Worm (Caenorhabditis elegans) whole organism, L4 larva: ENCODE results near the gene Y57G11C.23.

Experiments used
- T20F7.1 ChIP-seq: fragments of 200-800 bp; sonication (Bioruptor generic); optimal IDR thresholded peaks from 2 replicates; lab custom pipeline; 2018; ENCODE audit warnings: mild to moderate bottlenecking, missing genetic modification characterization, missing compliant biosample characterization
- ama-1 ChIP-seq: fragments of 150-350 bp; optimal IDR thresholded peaks from 2 replicates; lab custom pipeline; 2014; ENCODE audit warnings: inconsistent platforms, mixed read lengths
- ceh-32 ChIP-seq: sonication (generic microtip); optimal IDR thresholded peaks from 2 replicates; lab custom pipeline; 2016; ENCODE audit warnings: mild to moderate bottlenecking, missing genetic modification characterization, missing compliant biosample characterization; ENCODE audit not compliant: poor library complexity
- lin-13 ChIP-seq: fragments of 150-350 bp; optimal IDR thresholded peaks from 2 replicates; lab custom pipeline; 2014; ENCODE audit warnings: missing biosample characterization, missing genetic modification reagents, missing genetic modification characterization
- spr-1 ChIP-seq: sonication (generic microtip); optimal IDR thresholded peaks from 2 replicates; lab custom pipeline; 2016; ENCODE audit warnings: mild to moderate bottlenecking, missing genetic modification characterization, missing compliant biosample characterization

- TF ChIP-seq spr-1 (tag; lab: Kevin White, UChicago) (no peak), ceh-32 (tag; lab: Kevin White, UChicago) (no peak), T20F7.1 (GFP tag; lab: Kevin White, UChicago) (no peak), lin-13 (GFP tag; lab: Kevin White, UChicago) (no peak), ama-1 (lab: Kevin White, UChicago) (no peak)
Observed at ce11 chrIV:14883812-14884211, 22.2 kb upstream of the Y57G11C.23 start.
